Fruit fly (Drosophila melanogaster): Measurements from ENCODE around the gene CG8927.

CG8927 gene

dm6 chr3R:16146632-16147453, 34.0 kb upstream of the CG8927 start, which contains the start of the genes Mic26-27 and CG5916 (continued):
- no peak for TF ChIP-seq CG6765 (GFP tag; optimal IDR thresholded peaks at IDR 0.05)
- TF ChIP-seq zen2 (GFP tag; IDR thresholded peaks at IDR 0.05; ENCODE audit: partially characterized antibody) = peak; percentile 98
- peak; percentile 91 for TF ChIP-seq kay (GFP tag; optimal IDR thresholded peaks at IDR 0.05)
- TF ChIP-seq croc (GFP tag; conservative IDR thresholded peaks at IDR 0.05) = peak; percentile 86; the same call in 2 of the 3 replicates
- TF ChIP-seq maf-S (GFP tag; optimal IDR thresholded peaks at IDR 0.05) = peak; percentile 61
- TF ChIP-seq cg (GFP tag; optimal IDR thresholded peaks at IDR 0.05) = no peak
- TF ChIP-seq caup (GFP tag; optimal IDR thresholded peaks at IDR 0.05; ENCODE audit: severe bottlenecking) = peak; percentile 33
- no peak for TF ChIP-seq CG15011 (GFP tag; optimal IDR thresholded peaks at IDR 0.05)
- TF ChIP-seq CG7928 (GFP tag; optimal IDR thresholded peaks at IDR 0.05) = peak; percentile 12
- peak; percentile 92 for TF ChIP-seq CG7963 (GFP tag; IDR thresholded peaks at IDR 0.05; ENCODE audit: partially characterized antibody)
- TF ChIP-seq dpn (GFP tag; optimal IDR thresholded peaks at IDR 0.05) = peak; percentile 71 to 78
- TF ChIP-seq tio (GFP tag; optimal IDR thresholded peaks at IDR 0.05) = peak; percentile 70
- peak; percentile 64 for TF ChIP-seq Dad (GFP tag; optimal IDR thresholded peaks at IDR 0.05)
- no peak for TF ChIP-seq CG2202 (tag; optimal IDR thresholded peaks at IDR 0.05)
- peak; percentile 83 for TF ChIP-seq CG16863 (GFP tag; optimal IDR thresholded peaks at IDR 0.05)
- peak; percentile 73 for TF ChIP-seq Gug (GFP tag; IDR thresholded peaks at IDR 0.05)
- peak; percentile 92 for TF ChIP-seq CG1603 (tag; optimal IDR thresholded peaks at IDR 0.05)
- peak; percentile 84 for TF ChIP-seq CG8924 (tag; optimal IDR thresholded peaks at IDR 0.05)
- peak; percentile 60 for TF ChIP-seq CG10209 (GFP tag; optimal IDR thresholded peaks at IDR 0.05)
- TF ChIP-seq CG17359 (tag; optimal IDR thresholded peaks at IDR 0.05) = peak; percentile 29
- TF ChIP-seq Rfx (GFP tag; IDR thresholded peaks at IDR 0.05) = peak; percentile 92
- TF ChIP-seq zf30C (GFP tag; optimal IDR thresholded peaks at IDR 0.05) = no peak
- peak; percentile 14 for TF ChIP-seq CG6813 (GFP tag; optimal IDR thresholded peaks at IDR 0.05)
- peak; percentile 74 for TF ChIP-seq MESR4 (GFP tag; optimal IDR thresholded peaks at IDR 0.05)
- no peak for TF ChIP-seq Eip74EF (GFP tag; optimal IDR thresholded peaks at IDR 0.05)
- peak; percentile 8 for TF ChIP-seq Hey (tag; optimal IDR thresholded peaks at IDR 0.05)
- TF ChIP-seq CG2199 (GFP tag; IDR thresholded peaks at IDR 0.05) = no peak; the same call in 1 of the 3 replicates
- peak; percentile 65 for TF ChIP-seq mirr (GFP tag; optimal IDR thresholded peaks at IDR 0.05)
- TF ChIP-seq btn (GFP tag; optimal IDR thresholded peaks at IDR 0.05) = peak; percentile 42
- TF ChIP-seq Doc2 (GFP tag; IDR thresholded peaks at IDR 0.05) = peak; percentile 63; the same call in 1 of the 2 replicates
- no peak for TF ChIP-seq pita (GFP tag; optimal IDR thresholded peaks at IDR 0.05)
- TF ChIP-seq phol (tag; optimal IDR thresholded peaks at IDR 0.05) = peak; percentile 97
- peak; percentile 100 for TF ChIP-seq CG34224 (GFP tag; IDR thresholded peaks at IDR 0.05; ENCODE audit: partially characterized antibody)
- 0 out of 2 replicates have a peak, but pooled peaks have one; percentile 14 for TF ChIP-seq CG11085 (GFP tag; IDR thresholded peaks at IDR 0.05)
- TF ChIP-seq onecut (GFP tag; IDR thresholded peaks at IDR 0.05) = peak; percentile 83
- TF ChIP-seq Deaf1 (tag; optimal IDR thresholded peaks at IDR 0.05) = peak; percentile 16
- peak; percentile 85 for TF ChIP-seq CG16815 (GFP tag; optimal IDR thresholded peaks at IDR 0.05)
- peak; percentile 11 for TF ChIP-seq CG6654 (GFP tag; optimal IDR thresholded peaks at IDR 0.05)
- no peak for TF ChIP-seq CG13894 (tag; optimal IDR thresholded peaks at IDR 0.05)
- peak; percentile 92 for TF ChIP-seq pzg (GFP tag; optimal IDR thresholded peaks at IDR 0.05)
- peak; percentile 93 for TF ChIP-seq CG4282 (GFP tag; optimal IDR thresholded peaks at IDR 0.05)
- TF ChIP-seq Hmr (GFP tag; optimal IDR thresholded peaks at IDR 0.05) = peak; percentile 80
- TF ChIP-seq CG6791 (GFP tag; IDR thresholded peaks at IDR 0.05; ENCODE audit: partially characterized antibody) = peak; percentile 98
- peak; percentile 96 for TF ChIP-seq CG42726 (GFP tag; IDR thresholded peaks at IDR 0.05; ENCODE audit: partially characterized antibody)
- TF ChIP-seq abd-A (tag; optimal IDR thresholded peaks at IDR 0.05) = no peak
- TF ChIP-seq twi (tag; optimal IDR thresholded peaks at IDR 0.05) = peak; percentile 85
- TF ChIP-seq wek (GFP tag; optimal IDR thresholded peaks at IDR 0.05) = peak; percentile 39
